Worm (Caenorhabditis elegans): Measurements from ENCODE around the gene hcp-1.
A peak's percentile ranks its signal among the peaks of the same experiment; 100 is the strongest.

Gene hcp-1

ce11 chrV:6593700-6594244 is at the start of gene hcp-1:
TSS of gene hcp-1 (plus strand) at chrV:6594194.
- TF ChIP-seq F13C5.2 (tag; optimal IDR thresholded peaks at IDR 0.05) (no peak), hmg-4 (GFP tag; optimal IDR thresholded peaks at IDR 0.05) (no peak), ets-7 (tag; optimal IDR thresholded peaks at IDR 0.05) (no peak), hmbx-1 (tag; optimal IDR thresholded peaks at IDR 0.05) (no peak)

ce11 chrV:6544999-6545398 is 49.0 kb upstream of the hcp-1 start:
- TF ChIP-seq hmg-4 (GFP tag; optimal IDR thresholded peaks at IDR 0.05) (peak; percentile 35), aly-1 (tag; optimal IDR thresholded peaks at IDR 0.05) (no peak), tbx-11 (GFP tag; IDR thresholded peaks at IDR 0.05) (no peak)

- TF ChIP-seq ets-7 (tag; optimal IDR thresholded peaks at IDR 0.05) (no peak), tbx-11 (GFP tag; IDR thresholded peaks at IDR 0.05) (no peak), ceh-36 (tag; optimal IDR thresholded peaks at IDR 0.05) (no peak), hnd-1 (tag; optimal IDR thresholded peaks at IDR 0.05) (no peak), pes-1 (GFP tag; IDR thresholded peaks at IDR 0.05) (no peak), B0310.2 (tag; optimal IDR thresholded peaks at IDR 0.05) (no peak), tbx-37 (GFP tag; conservative IDR thresholded peaks at IDR 0.05) (no peak), F13C5.2 (tag; optimal IDR thresholded peaks at IDR 0.05) (no peak), scrt-1 (GFP tag; IDR thresholded peaks at IDR 0.05) (no peak), ama-1 (optimal IDR thresholded peaks at IDR 0.05) (no peak), tra-4 (tag; optimal IDR thresholded peaks at IDR 0.05) (no peak), hmg-4 (GFP tag; optimal IDR thresholded peaks at IDR 0.05) (no peak), ceh-13 (GFP tag; optimal IDR thresholded peaks at IDR 0.05) (no peak), hmbx-1 (tag; optimal IDR thresholded peaks at IDR 0.05) (no peak), flt-1 (GFP tag; IDR thresholded peaks at IDR 0.05) (no peak), sea-1 (GFP tag; conservative IDR thresholded peaks at IDR 0.05) (no peak)
Measured at ce11 chrV:6546450-6547171, 47.4 kb upstream of the hcp-1 start, which contains the start of gene dre-1. TSS of gene dre-1 (minus strand) at chrV:6546500.

ce11 chrV:6548309-6548708 is 45.7 kb upstream of the hcp-1 start:
- no peak for TF ChIP-seq hmg-4 (GFP tag; optimal IDR thresholded peaks at IDR 0.05)
- no peak for TF ChIP-seq tra-4 (tag; optimal IDR thresholded peaks at IDR 0.05)
- TF ChIP-seq ama-1 (optimal IDR thresholded peaks at IDR 0.05) = no peak

- TF ChIP-seq flt-1 (GFP tag; IDR thresholded peaks at IDR 0.05) (no peak), B0310.2 (tag; optimal IDR thresholded peaks at IDR 0.05) (no peak)
Measured at ce11 chrV:6549148-6549547, 44.8 kb upstream of the hcp-1 start, which contains the start of gene K04A8.20. TSS of gene K04A8.20 (plus strand) at chrV:6549448.

ce11 chrV:6549871-6550270 is 44.1 kb upstream of the hcp-1 start, which contains the start of gene lipl-4:
TSS of gene lipl-4 (plus strand) at chrV:6550171.
- no peak for TF ChIP-seq F13C5.2 (tag; optimal IDR thresholded peaks at IDR 0.05)

ce11 chrV:6551707-6552390 is 42.1 kb upstream of the hcp-1 start, which contains the start of gene twk-10:
TSS of gene twk-10 (plus strand) at chrV:6552340.
- TF ChIP-seq tra-4 (tag; optimal IDR thresholded peaks at IDR 0.05) (no peak), flt-1 (GFP tag; IDR thresholded peaks at IDR 0.05) (peak; percentile 48), hmg-4 (GFP tag; optimal IDR thresholded peaks at IDR 0.05) (no peak), ets-7 (tag; optimal IDR thresholded peaks at IDR 0.05) (no peak), ceh-13 (GFP tag; optimal IDR thresholded peaks at IDR 0.05) (no peak), F13C5.2 (tag; optimal IDR thresholded peaks at IDR 0.05) (no peak), tbx-11 (GFP tag; IDR thresholded peaks at IDR 0.05) (no peak), pes-1 (GFP tag; IDR thresholded peaks at IDR 0.05) (no peak; the same call in 1 of the 2 replicates), tbx-37 (GFP tag; conservative IDR thresholded peaks at IDR 0.05) (0 out of 2 replicates have a peak, but pooled peaks have one; percentile 39), scrt-1 (GFP tag; IDR thresholded peaks at IDR 0.05) (peak; percentile 62; the same call in 1 of the 2 replicates), hmbx-1 (tag; optimal IDR thresholded peaks at IDR 0.05) (no peak), ceh-36 (tag; optimal IDR thresholded peaks at IDR 0.05) (peak; percentile 23), sea-1 (GFP tag; conservative IDR thresholded peaks at IDR 0.05) (no peak), B0310.2 (tag; optimal IDR thresholded peaks at IDR 0.05) (no peak), ama-1 (optimal IDR thresholded peaks at IDR 0.05) (no peak), hnd-1 (tag; optimal IDR thresholded peaks at IDR 0.05) (no peak), aly-1 (tag; optimal IDR thresholded peaks at IDR 0.05) (no peak)

ce11 chrV:6554308-6554707 is 39.7 kb upstream of the hcp-1 start, which contains the start of gene K04A8.19:
TSS of gene K04A8.19 (minus strand) at chrV:6554408.
- TF ChIP-seq hnd-1 (tag; optimal IDR thresholded peaks at IDR 0.05) = no peak
- no peak for TF ChIP-seq ceh-36 (tag; optimal IDR thresholded peaks at IDR 0.05)

Measured in whole organism, early embryonic.